Fruit fly (Drosophila melanogaster): Measurements from ENCODE around the gene Zw10.

- TF ChIP-seq h (optimal IDR thresholded peaks at IDR 0.05) (no peak), psq (optimal IDR thresholded peaks at IDR 0.05) (no peak), Myc (optimal IDR thresholded peaks at IDR 0.05) (no peak), ttk (optimal IDR thresholded peaks at IDR 0.05) (no peak)
These were observed 52.0 kb downstream of the Zw10 start for dm6 chrX:2655998-2656397.

Data from Kc167 (cell line).